Worm (Caenorhabditis elegans): Measurements from ENCODE around the gene hxk-3.

Gene hxk-3

ce11 chrIV:1497448-1497847 is at the start of gene hxk-3:
Gene hxk-3 (plus strand): TSS chrIV:1497626.
- TF ChIP-seq fax-1 (tag; optimal IDR thresholded peaks at IDR 0.05) (no peak), nfya-1 (tag; optimal IDR thresholded peaks at IDR 0.05) (peak; percentile 33), hlh-8 (tag; optimal IDR thresholded peaks at IDR 0.05) (peak; percentile 6), unc-42 (tag; optimal IDR thresholded peaks at IDR 0.05) (peak; percentile 52), unc-55 (GFP tag; optimal IDR thresholded peaks at IDR 0.05) (peak; percentile 25), ceh-31 (tag; optimal IDR thresholded peaks at IDR 0.05) (peak; percentile 7), hlh-30 (tag; optimal IDR thresholded peaks at IDR 0.05; ENCODE audit: insufficient read depth) (peak; percentile 67), T23F11.4 (GFP tag; optimal IDR thresholded peaks at IDR 0.05) (no peak), elt-2 (tag; optimal IDR thresholded peaks at IDR 0.05) (peak; percentile 22)

- TF ChIP-seq madf-2 (tag; optimal IDR thresholded peaks at IDR 0.05) (no peak), pag-3 (tag; optimal IDR thresholded peaks at IDR 0.05; ENCODE audit: borderline replicate concordance) (no peak), unc-86 (tag; optimal IDR thresholded peaks at IDR 0.05) (no peak)
Observed at ce11 chrIV:1452480-1452879, 44.9 kb upstream of the hxk-3 start.

- TF ChIP-seq ttx-3 (tag; optimal IDR thresholded peaks at IDR 0.05): no peak
- no peak for TF ChIP-seq ahr-1 (tag; optimal IDR thresholded peaks at IDR 0.05)
- no peak for TF ChIP-seq unc-86 (tag; optimal IDR thresholded peaks at IDR 0.05)
- no peak for TF ChIP-seq pax-1 (tag; optimal IDR thresholded peaks at IDR 0.05)
- no peak for TF ChIP-seq nfya-1 (tag; optimal IDR thresholded peaks at IDR 0.05)
- TF ChIP-seq tbx-7 (tag; optimal IDR thresholded peaks at IDR 0.05): no peak
- TF ChIP-seq ztf-16 (tag; optimal IDR thresholded peaks at IDR 0.05): no peak
- TF ChIP-seq ceh-24 (tag; optimal IDR thresholded peaks at IDR 0.05): no peak
- no peak for TF ChIP-seq hlh-6 (tag; optimal IDR thresholded peaks at IDR 0.05)
- TF ChIP-seq zip-5 (tag; optimal IDR thresholded peaks at IDR 0.05): no peak
- TF ChIP-seq pros-1 (tag; optimal IDR thresholded peaks at IDR 0.05): no peak
- no peak for TF ChIP-seq nhr-11 (tag; optimal IDR thresholded peaks at IDR 0.05)
- no peak for TF ChIP-seq ceh-22 (tag; optimal IDR thresholded peaks at IDR 0.05)
- TF ChIP-seq elt-2 (tag; optimal IDR thresholded peaks at IDR 0.05): no peak
- no peak for TF ChIP-seq odd-2 (tag; optimal IDR thresholded peaks at IDR 0.05)
- no peak for TF ChIP-seq sdc-2 (tag; optimal IDR thresholded peaks at IDR 0.05)
- TF ChIP-seq sox-2 (GFP tag; IDR thresholded peaks at IDR 0.05): no peak
Observed at ce11 chrIV:1453451-1453850, 44.0 kb upstream of the hxk-3 start.

ce11 chrIV:1454194-1454593 is 43.2 kb upstream of the hxk-3 start:
- TF ChIP-seq mec-3 (tag; optimal IDR thresholded peaks at IDR 0.05; ENCODE audit: borderline replicate concordance): no peak
- TF ChIP-seq pros-1 (tag; optimal IDR thresholded peaks at IDR 0.05): no peak
- TF ChIP-seq pha-2 (tag; optimal IDR thresholded peaks at IDR 0.05): no peak
- TF ChIP-seq dmd-4 (tag; optimal IDR thresholded peaks at IDR 0.05; ENCODE audit: borderline replicate concordance): no peak
- TF ChIP-seq ceh-2 (tag; optimal IDR thresholded peaks at IDR 0.05): no peak
- TF ChIP-seq ceh-24 (tag; optimal IDR thresholded peaks at IDR 0.05): no peak
- peak; percentile 70 for TF ChIP-seq elt-2 (tag; optimal IDR thresholded peaks at IDR 0.05)

- TF ChIP-seq elt-2 (tag; optimal IDR thresholded peaks at IDR 0.05) (peak; percentile 55), C08G9.2 (tag; optimal IDR thresholded peaks at IDR 0.05) (no peak)
Observed at ce11 chrIV:1455006-1455405, 42.4 kb upstream of the hxk-3 start.

- TF ChIP-seq sox-2 (GFP tag; IDR thresholded peaks at IDR 0.05): no peak
- TF ChIP-seq zip-5 (tag; optimal IDR thresholded peaks at IDR 0.05): no peak
- TF ChIP-seq ceh-22 (tag; optimal IDR thresholded peaks at IDR 0.05): no peak
- no peak for TF ChIP-seq K02D7.2 (tag; optimal IDR thresholded peaks at IDR 0.05)
- TF ChIP-seq fax-1 (tag; optimal IDR thresholded peaks at IDR 0.05): no peak
- no peak for TF ChIP-seq ama-1 (optimal IDR thresholded peaks at IDR 0.05)
- TF ChIP-seq madf-2 (tag; optimal IDR thresholded peaks at IDR 0.05): no peak
Observed at ce11 chrIV:1456775-1457174, 40.7 kb upstream of the hxk-3 start, which contains the start of gene nadk-1. Gene nadk-1 (plus strand): TSS chrIV:1457075.

Data from whole organism, late embryonic.